Worm (Caenorhabditis elegans): ENCODE measurements around the gene dnj-19.

dnj-19 gene

ce11 chrV:5462894-5463293, 41.8 kb downstream of the dnj-19 start, which contains the start of gene srg-67:
srg-67 (minus strand) TSS chrV:5462994.
- no peak for TF ChIP-seq madf-6 (GFP tag; IDR thresholded peaks at IDR 0.05)
- TF ChIP-seq dox-1 (GFP tag; IDR thresholded peaks at IDR 0.05): no peak
- no peak for TF ChIP-seq ztf-3 (GFP tag; optimal IDR thresholded peaks at IDR 0.05)
- no peak for TF ChIP-seq lag-1 (GFP tag; IDR thresholded peaks at IDR 0.05)
- TF ChIP-seq bed-2 (GFP tag; IDR thresholded peaks at IDR 0.05): no peak
- TF ChIP-seq dpff-1 (tag; optimal IDR thresholded peaks at IDR 0.05): no peak
- no peak for TF ChIP-seq sptf-2 (GFP tag; optimal IDR thresholded peaks at IDR 0.05)
- no peak for TF ChIP-seq let-526 (GFP tag; IDR thresholded peaks at IDR 0.05)
- TF ChIP-seq ccch-3 (GFP tag; optimal IDR thresholded peaks at IDR 0.05): no peak
- TF ChIP-seq attf-3 (GFP tag; conservative IDR thresholded peaks at IDR 0.05): no peak
- TF ChIP-seq rpc-1 (optimal IDR thresholded peaks at IDR 0.05): no peak
- TF ChIP-seq rpc-1 (tag; optimal IDR thresholded peaks at IDR 0.05): no peak
- no peak for TF ChIP-seq nhr-27 (tag; optimal IDR thresholded peaks at IDR 0.05)

- TF ChIP-seq ztf-18 (tag; optimal IDR thresholded peaks at IDR 0.05) (no peak), ceh-100 (GFP tag; IDR thresholded peaks at IDR 0.05) (no peak), snpc-1.1 (tag; optimal IDR thresholded peaks at IDR 0.05; ENCODE audit: insufficient read depth) (no peak), ets-4 (GFP tag; optimal IDR thresholded peaks at IDR 0.05) (no peak), mcd-1 (GFP tag; IDR thresholded peaks at IDR 0.05) (no peak), F49E8.2 (tag; optimal IDR thresholded peaks at IDR 0.05; ENCODE audit: insufficient read depth) (no peak), ztf-28 (GFP tag; IDR thresholded peaks at IDR 0.05) (no peak)
Measured at ce11 chrV:5459806-5460205, 44.9 kb downstream of the dnj-19 start, which contains the start of gene ZC317.2. ZC317.2 (plus strand) TSS chrV:5460106.

ce11 chrV:5454955-5455354, 49.7 kb downstream of the dnj-19 start:
- TF ChIP-seq F55B11.4 (tag; optimal IDR thresholded peaks at IDR 0.05; ENCODE audit: borderline replicate concordance, insufficient read depth): no peak
- TF ChIP-seq atf-7 (tag; optimal IDR thresholded peaks at IDR 0.05): no peak
- no peak for TF ChIP-seq zim-3 (tag; optimal IDR thresholded peaks at IDR 0.05)
- no peak for TF ChIP-seq rec-8 (tag; optimal IDR thresholded peaks at IDR 0.05)
- no peak for TF ChIP-seq mcd-1 (GFP tag; IDR thresholded peaks at IDR 0.05)
- TF ChIP-seq nfyb-1 (GFP tag; IDR thresholded peaks at IDR 0.05): no peak
- TF ChIP-seq unc-62 (GFP tag; optimal IDR thresholded peaks at IDR 0.05): no peak
- no peak for TF ChIP-seq dpff-1 (tag; optimal IDR thresholded peaks at IDR 0.05)
- TF ChIP-seq snpc-3.4 (tag; optimal IDR thresholded peaks at IDR 0.05): no peak
- TF ChIP-seq snpc-1.1 (tag; optimal IDR thresholded peaks at IDR 0.05; ENCODE audit: insufficient read depth): no peak

ce11 chrV:5453615-5454014, 51.0 kb downstream of the dnj-19 start, which contains the start of gene glc-3:
glc-3 (minus strand) TSS chrV:5453715.
- TF ChIP-seq xnd-1 (tag; optimal IDR thresholded peaks at IDR 0.05) (no peak), lsl-1 (GFP tag; optimal IDR thresholded peaks at IDR 0.05) (no peak), sdz-38 (tag; optimal IDR thresholded peaks at IDR 0.05) (no peak), athp-1 (tag; optimal IDR thresholded peaks at IDR 0.05) (no peak), ceh-40 (GFP tag; IDR thresholded peaks at IDR 0.05) (no peak), hlh-12 (tag; optimal IDR thresholded peaks at IDR 0.05) (no peak), F55B11.4 (tag; optimal IDR thresholded peaks at IDR 0.05; ENCODE audit: borderline replicate concordance, insufficient read depth) (no peak), lin-54 (GFP tag; optimal IDR thresholded peaks at IDR 0.05) (no peak), lag-1 (GFP tag; IDR thresholded peaks at IDR 0.05) (no peak), pbrm-1 (GFP tag; IDR thresholded peaks at IDR 0.05) (no peak), attf-5 (GFP tag; optimal IDR thresholded peaks at IDR 0.05) (no peak), chd-7 (tag; optimal IDR thresholded peaks at IDR 0.05) (no peak), F37B4.10 (GFP tag; IDR thresholded peaks at IDR 0.05) (no peak), attf-3 (GFP tag; conservative IDR thresholded peaks at IDR 0.05) (no peak), egrh-3 (GFP tag; IDR thresholded peaks at IDR 0.05) (no peak), Y53F4B.3 (GFP tag; IDR thresholded peaks at IDR 0.05) (no peak)
